Fruit fly (Drosophila melanogaster): ENCODE measurements around the gene scpr-A.

Gene scpr-A

DNA sequence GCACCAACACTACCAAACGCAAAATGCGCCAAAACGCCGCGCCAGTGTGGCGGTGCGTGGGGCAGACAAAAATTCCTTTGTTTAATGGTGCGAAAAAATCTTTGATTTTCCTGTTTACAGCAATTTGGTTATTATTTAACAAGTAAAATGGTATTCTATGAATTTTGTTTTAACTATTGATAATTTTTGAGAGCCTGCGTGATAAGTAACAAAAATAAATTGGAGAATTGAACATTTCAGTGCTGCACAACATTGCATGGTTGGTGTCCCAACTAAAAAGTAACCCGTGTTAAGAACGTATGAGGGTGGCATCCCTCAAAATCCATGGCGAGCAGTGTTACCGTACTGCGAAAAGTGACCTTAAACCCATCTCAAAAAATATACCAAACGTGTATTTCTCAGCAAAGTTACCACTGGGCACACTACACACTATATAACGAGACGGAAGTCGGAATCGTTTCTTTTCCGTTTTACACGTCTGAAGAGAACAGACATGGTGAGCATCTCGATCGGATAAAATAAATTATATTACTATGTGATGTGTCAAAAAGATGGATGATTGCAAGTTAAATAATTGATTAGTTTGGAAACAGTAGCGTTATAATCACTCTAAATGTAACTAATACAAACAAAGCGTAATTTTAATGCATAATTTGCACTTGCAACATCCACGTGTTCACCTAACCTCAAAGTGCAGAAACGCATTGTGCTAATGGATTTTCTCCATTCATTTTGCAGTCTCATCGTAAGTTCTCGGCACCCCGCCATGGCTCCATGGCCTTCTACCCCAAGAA is 19.3 kb upstream of the scpr-A start, which contains the start of the genes CG6693 and RpL3:
CG6693 (minus strand) TSS at position 203 of the 794 bp plus-strand sequence.
RpL3 (plus strand) TSS at position 458 of the 794 bp plus-strand sequence.
- TF ChIP-seq rgr (GFP tag; optimal IDR thresholded peaks at IDR 0.05) (peak; percentile 87), sage (GFP tag; optimal IDR thresholded peaks at IDR 0.05) (no peak), Myc (optimal IDR thresholded peaks at IDR 0.05) (peak; percentile 43), OdsH (GFP tag; optimal IDR thresholded peaks at IDR 0.05) (peak; percentile 69), HLH106 (tag; optimal IDR thresholded peaks at IDR 0.05) (peak; percentile 67), psq (GFP tag; optimal IDR thresholded peaks at IDR 0.05) (peak; percentile 46), Abd-B (GFP tag; optimal IDR thresholded peaks at IDR 0.05) (no peak), h (GFP tag; optimal IDR thresholded peaks at IDR 0.05) (peak; percentile 84), lola (GFP tag; optimal IDR thresholded peaks at IDR 0.05) (no peak), Dif (GFP tag; optimal IDR thresholded peaks at IDR 0.05; ENCODE audit: partially characterized antibody) (peak; percentile 60), woc (GFP tag; optimal IDR thresholded peaks at IDR 0.05) (peak; percentile 37), fru (GFP tag; optimal IDR thresholded peaks at IDR 0.05) (peak; percentile 75), Hr83 (GFP tag; optimal IDR thresholded peaks at IDR 0.05; ENCODE audit: poor library complexity, severe bottlenecking) (peak; percentile 90), Sp1 (GFP tag; optimal IDR thresholded peaks at IDR 0.05) (peak; percentile 88), CG9705 (GFP tag; optimal IDR thresholded peaks at IDR 0.05) (peak; percentile 54), GATAd (GFP tag; optimal IDR thresholded peaks at IDR 0.05) (no peak), Hr78 (GFP tag; optimal IDR thresholded peaks at IDR 0.05) (no peak), dsf (GFP tag; optimal IDR thresholded peaks at IDR 0.05; ENCODE audit: borderline replicate concordance) (peak; percentile 45), Jra (GFP tag; optimal IDR thresholded peaks at IDR 0.05) (peak; percentile 71), dmrt93B (GFP tag; optimal IDR thresholded peaks at IDR 0.05) (peak; percentile 35), Rel (GFP tag; optimal IDR thresholded peaks at IDR 0.05) (no peak), Rel (tag; optimal IDR thresholded peaks at IDR 0.05) (peak; percentile 74), Dfd (GFP tag; optimal IDR thresholded peaks at IDR 0.05) (no peak), ey (GFP tag; optimal IDR thresholded peaks at IDR 0.05) (peak; percentile 12), br (GFP tag; optimal IDR thresholded peaks at IDR 0.05) (peak; percentile 66), Hnf4 (GFP tag; optimal IDR thresholded peaks at IDR 0.05) (peak; percentile 87), jim (GFP tag; optimal IDR thresholded peaks at IDR 0.05) (no peak), sv (GFP tag; optimal IDR thresholded peaks at IDR 0.05) (peak; percentile 63), Vsx2 (GFP tag; optimal IDR thresholded peaks at IDR 0.05; ENCODE audit: partially characterized antibody) (no peak), N (GFP tag; optimal IDR thresholded peaks at IDR 0.05) (no peak), usp (GFP tag; optimal IDR thresholded peaks at IDR 0.05) (no peak), Mio (GFP tag; optimal IDR thresholded peaks at IDR 0.05) (no peak), CG32264 (GFP tag; optimal IDR thresholded peaks at IDR 0.05) (peak; percentile 16), pan (optimal IDR thresholded peaks at IDR 0.05) (no peak), tai (GFP tag; optimal IDR thresholded peaks at IDR 0.05) (no peak), CrebA (GFP tag; optimal IDR thresholded peaks at IDR 0.05; ENCODE audit: borderline replicate concordance) (no peak), dl (GFP tag; optimal IDR thresholded peaks at IDR 0.05; ENCODE audit: insufficient read depth in 1 of 2, partially characterized antibody in 2 of 2) (no peak), foxo (GFP tag; optimal IDR thresholded peaks at IDR 0.05) (peak in 1 of 2 experiments; percentile 61), brk (GFP tag; optimal IDR thresholded peaks at IDR 0.05) (no peak)

DNA sequence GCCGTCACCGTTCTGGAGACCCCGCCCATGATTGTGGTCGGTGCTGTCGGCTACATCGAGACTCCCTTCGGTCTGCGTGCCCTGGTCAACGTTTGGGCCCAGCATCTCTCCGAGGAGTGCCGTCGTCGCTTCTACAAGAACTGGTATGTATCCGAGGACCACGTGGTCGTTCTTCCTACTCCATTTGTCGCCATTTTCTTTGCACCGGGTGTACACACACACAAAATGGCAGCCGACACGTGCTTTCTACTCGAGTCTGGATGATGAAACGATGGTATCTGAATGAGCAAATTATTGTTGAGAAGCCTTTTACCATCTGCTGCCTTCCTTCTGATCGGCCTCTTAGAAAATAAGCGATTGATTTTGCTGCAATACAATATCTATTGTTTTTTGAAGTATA is 18.4 kb upstream of the scpr-A start:
- TF ChIP-seq Abd-B (GFP tag; optimal IDR thresholded peaks at IDR 0.05) = no peak

DNA sequence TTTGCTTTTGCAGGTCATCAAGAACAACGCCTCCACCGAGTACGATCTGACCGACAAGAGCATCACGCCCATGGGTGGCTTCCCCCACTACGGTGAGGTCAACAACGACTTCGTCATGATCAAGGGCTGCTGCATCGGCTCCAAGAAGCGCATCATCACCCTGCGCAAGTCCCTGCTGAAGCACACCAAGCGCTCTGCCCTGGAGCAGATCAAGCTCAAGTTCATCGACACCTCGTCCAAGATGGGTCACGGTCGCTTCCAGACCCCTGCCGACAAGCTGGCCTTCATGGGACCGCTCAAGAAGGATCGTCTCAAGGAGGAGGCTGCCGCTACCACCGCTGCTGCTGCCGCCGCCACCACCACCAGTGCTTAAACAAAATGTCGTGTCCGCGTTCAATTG is 16.5 kb upstream of the scpr-A start:
- no peak for TF ChIP-seq dl (GFP tag; optimal IDR thresholded peaks at IDR 0.05; ENCODE audit: insufficient read depth in 1 of 2, partially characterized antibody in 2 of 2)
- TF ChIP-seq Mio (GFP tag; optimal IDR thresholded peaks at IDR 0.05) = no peak
- TF ChIP-seq Sp1 (GFP tag; optimal IDR thresholded peaks at IDR 0.05) = no peak
- TF ChIP-seq Vsx2 (GFP tag; optimal IDR thresholded peaks at IDR 0.05; ENCODE audit: partially characterized antibody) = no peak
- no peak for TF ChIP-seq Rel (GFP tag; optimal IDR thresholded peaks at IDR 0.05)
- TF ChIP-seq Rel (tag; optimal IDR thresholded peaks at IDR 0.05) = no peak
- no peak for TF ChIP-seq Dif (GFP tag; optimal IDR thresholded peaks at IDR 0.05; ENCODE audit: partially characterized antibody)
- no peak for TF ChIP-seq tai (GFP tag; optimal IDR thresholded peaks at IDR 0.05)
- no peak for TF ChIP-seq Dfd (GFP tag; optimal IDR thresholded peaks at IDR 0.05)

All from whole organism, wandering third instar larva.